Fruit fly (Drosophila melanogaster) whole organism, adult: ENCODE data around the gene CG7888.

Experiments used
- CG14711 ChIP-seq: fragments of 200-800 bp; sonication (Bioruptor generic); optimal IDR thresholded peaks from 2 replicates; lab custom pipeline; 2018; ENCODE audit warnings: missing biosample characterization, mild to moderate bottlenecking, missing genetic modification characterization, moderate library complexity
- CG33017 ChIP-seq: fragments of 200-800 bp; sonication (Bioruptor generic); optimal IDR thresholded peaks from 2 replicates; lab custom pipeline; 2018; ENCODE audit warnings: missing biosample characterization, mild to moderate bottlenecking, missing genetic modification characterization, moderate library complexity
- Mnt ChIP-seq: fragments of 200-800 bp; sonication (Bioruptor generic); optimal IDR thresholded peaks from 2 replicates; lab custom pipeline; 2016; ENCODE audit warnings: missing biosample characterization, mild to moderate bottlenecking, missing genetic modification characterization
- cic ChIP-seq: fragments of 200-800 bp; sonication (Bioruptor generic); optimal IDR thresholded peaks from 2 replicates; lab custom pipeline; 2017; ENCODE audit warnings: missing biosample characterization, mild to moderate bottlenecking, missing genetic modification characterization, moderate library complexity
- cnc ChIP-seq, 2 experiments: fragments of >200 bp; optimal IDR thresholded peaks; 2 replicates each; lab custom pipeline; 2017
- kay ChIP-seq: fragments of 200-800 bp; sonication (Bioruptor generic); peaks from one replicate; lab custom pipeline; 2016; ENCODE audit warnings: missing biosample characterization, missing genetic modification characterization, borderline replicate concordance
- ovo ChIP-seq: fragments of 200-800 bp; sonication (Bioruptor generic); optimal IDR thresholded peaks from 2 replicates; lab custom pipeline; 2016; ENCODE audit warnings: missing biosample characterization, missing genetic modification characterization
- pad ChIP-seq: fragments of 200-800 bp; sonication (Bioruptor generic); optimal IDR thresholded peaks from 3 replicates; lab custom pipeline; 2017; ENCODE audit warnings: missing biosample characterization, missing genetic modification characterization, mild to moderate bottlenecking, moderate library complexity, missing genetic modification reagents
- tj ChIP-seq: fragments of 200-800 bp; sonication (Bioruptor generic); optimal IDR thresholded peaks from 3 replicates; lab custom pipeline; 2017; ENCODE audit warnings: missing biosample characterization, mild to moderate bottlenecking, missing genetic modification characterization, moderate library complexity
- toe ChIP-seq: fragments of 200-800 bp; sonication (Bioruptor generic); optimal IDR thresholded peaks from 2 replicates; lab custom pipeline; 2016; ENCODE audit warnings: missing biosample characterization, missing genetic modification characterization

- TF ChIP-seq cic: no peak
- no peak for TF ChIP-seq cnc (optimal IDR thresholded peaks at IDR 0.05; lab: Kevin White, UChicago)
- TF ChIP-seq tj (GFP tag; lab: Kevin White, UChicago): no peak
- no peak for TF ChIP-seq kay (GFP tag; lab: Kevin White, UChicago)
- no peak for TF ChIP-seq CG33017
- no peak for TF ChIP-seq toe (GFP tag; lab: Kevin White, UChicago)
- no peak for TF ChIP-seq Mnt
- no peak for TF ChIP-seq pad (GFP tag; lab: Kevin White, UChicago)
- no peak for TF ChIP-seq ovo (GFP tag; lab: Kevin White, UChicago)
- TF ChIP-seq CG14711: no peak
These were observed 46.0 kb upstream of the CG7888 start for dm6 chr3L:11007786-11008185.
